Worm (Caenorhabditis elegans) whole organism, early embryonic: ENCODE data around the gene sri-67.

Experiments used
- F13C5.2 ChIP-seq: sonication (generic microtip); optimal IDR thresholded peaks from 2 replicates; lab custom pipeline; 2017; ENCODE audit warnings: mild to moderate bottlenecking, missing genetic modification characterization, inconsistent platforms, missing compliant biosample characterization
- ama-1 ChIP-seq: fragments of 150-350 bp; optimal IDR thresholded peaks from 2 replicates; lab custom pipeline; 2014
- ceh-13 ChIP-seq: fragments of 200-800 bp; sonication (Bioruptor generic); optimal IDR thresholded peaks from 2 replicates; lab custom pipeline; 2018; ENCODE audit warnings: mild to moderate bottlenecking, missing genetic modification characterization, missing compliant biosample characterization
- ceh-36 ChIP-seq: sonication (generic microtip); optimal IDR thresholded peaks from 2 replicates; lab custom pipeline; 2016; ENCODE audit warnings: missing genetic modification characterization, inconsistent platforms, missing compliant biosample characterization
- ets-7 ChIP-seq: sonication (generic microtip); optimal IDR thresholded peaks from 2 replicates; lab custom pipeline; 2016; ENCODE audit warnings: missing genotype, missing genetic modification characterization, missing compliant biosample characterization
- flt-1 ChIP-seq: fragments of 200-800 bp; sonication (Bioruptor generic); IDR thresholded peaks from 2 replicates; pipeline ENCODE4 v1.3.6; 2022; ENCODE audit warnings: missing genetic modification characterization, missing compliant biosample characterization
- hmbx-1 ChIP-seq: sonication (generic microtip); optimal IDR thresholded peaks from 2 replicates; lab custom pipeline; 2016; ENCODE audit warnings: mild to moderate bottlenecking, missing genetic modification characterization, missing compliant biosample characterization
- hnd-1 ChIP-seq: sonication (generic microtip); optimal IDR thresholded peaks from 2 replicates; lab custom pipeline; 2016; ENCODE audit warnings: missing genetic modification characterization, missing compliant biosample characterization
- pes-1 ChIP-seq: fragments of 200-800 bp; sonication (Bioruptor generic); IDR thresholded peaks from 2 replicates; pipeline ENCODE4 v1.3.6; 2022; ENCODE audit warnings: missing genetic modification reagents, missing genetic modification characterization, missing compliant biosample characterization
- scrt-1 ChIP-seq: fragments of 200-800 bp; sonication (Bioruptor generic); IDR thresholded peaks from 2 replicates; pipeline ENCODE4 v1.3.6; 2022; ENCODE audit warnings: missing genetic modification characterization, missing compliant biosample characterization
- sea-1 ChIP-seq: fragments of 200-800 bp; sonication (Bioruptor generic); conservative IDR thresholded peaks from 2 replicates; pipeline ENCODE4 v1.3.6; 2022; ENCODE audit warnings: missing genetic modification characterization, missing compliant biosample characterization
- tbx-11 ChIP-seq: fragments of 200-800 bp; sonication (Bioruptor generic); IDR thresholded peaks from 2 replicates; pipeline ENCODE4 v1.3.6; 2022; ENCODE audit warnings: missing genetic modification characterization, missing compliant biosample characterization
- tbx-37 ChIP-seq: fragments of 200-800 bp; sonication (Bioruptor generic); conservative IDR thresholded peaks from 2 replicates; pipeline ENCODE4 v1.3.6; 2022; ENCODE audit warnings: missing genetic modification reagents, missing genetic modification characterization, missing compliant biosample characterization
- tra-4 ChIP-seq: sonication (generic microtip); optimal IDR thresholded peaks from 2 replicates; lab custom pipeline; 2017; ENCODE audit warnings: missing genetic modification characterization, missing compliant biosample characterization

DNA sequence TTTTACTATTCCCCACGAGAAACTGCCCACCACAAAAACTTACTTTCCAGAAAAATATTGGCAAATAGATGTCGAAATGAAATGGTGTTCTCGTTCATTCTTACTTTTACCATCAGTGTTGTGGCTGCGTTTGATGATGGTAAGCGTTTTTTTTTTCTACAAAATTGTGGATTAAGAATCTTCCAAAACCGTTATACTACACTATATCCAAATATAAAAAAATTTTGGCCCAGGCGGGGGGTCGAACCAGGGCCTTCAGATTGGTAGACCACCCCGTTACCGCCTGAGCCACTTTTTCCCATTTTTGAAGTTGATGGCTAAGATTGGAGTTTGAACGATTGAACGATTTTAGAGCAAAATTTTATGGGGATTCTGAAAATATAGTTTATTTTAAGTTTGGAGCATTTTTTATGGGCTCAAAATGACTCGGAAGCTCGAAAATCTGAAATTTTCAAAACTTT is 35.2 kb downstream of the sri-67 start, which contains the start of gene lgc-55:
- TF ChIP-seq tbx-37 (GFP tag; lab: Robert Waterston, UW) (no peak), ama-1 (lab: Kevin White, UChicago) (no peak), ets-7 (tag; lab: Kevin White, UChicago) (no peak), sea-1 (GFP tag; lab: Robert Waterston, UW) (no peak), ceh-36 (tag; lab: Kevin White, UChicago) (no peak), pes-1 (GFP tag; lab: Robert Waterston, UW) (no peak), hnd-1 (tag; lab: Kevin White, UChicago) (no peak), tra-4 (tag; lab: Kevin White, UChicago) (no peak), scrt-1 (no peak), tbx-11 (GFP tag; lab: Robert Waterston, UW) (no peak), flt-1 (GFP tag; lab: Robert Waterston, UW) (no peak), ceh-13 (no peak), F13C5.2 (tag; lab: Kevin White, UChicago) (no peak), hmbx-1 (tag; lab: Kevin White, UChicago) (no peak)
